Worm (Caenorhabditis elegans): Measurements from ENCODE around the gene F26G1.11.

Gene F26G1.11

DNA sequence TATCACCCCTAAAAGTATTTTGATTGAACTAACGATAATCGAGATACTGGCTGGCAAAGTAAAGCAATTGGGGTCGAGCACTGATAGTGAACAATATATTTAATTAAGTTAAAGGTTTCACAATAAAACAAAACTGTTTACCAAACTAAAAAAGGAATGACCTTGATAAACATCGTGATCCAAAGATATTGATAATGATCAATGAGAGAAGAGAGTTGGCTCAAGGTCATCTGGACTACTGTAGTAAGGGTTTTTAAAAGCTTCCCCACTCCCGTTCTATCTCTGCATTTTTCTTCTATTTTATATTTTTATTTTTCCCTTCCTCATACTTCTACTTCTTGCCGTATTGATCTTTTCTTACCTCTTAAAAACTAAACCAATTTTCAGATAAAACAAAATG, 27.4 kb upstream of the F26G1.11 start, which contains the start of gene F41C3.2:
F41C3.2 (plus strand) TSS at position 388 of the 400 bp plus-strand sequence.
- TF ChIP-seq egl-18 (GFP tag; IDR thresholded peaks at IDR 0.05) (no peak), C06A6.2 (GFP tag; conservative IDR thresholded peaks at IDR 0.05) (no peak), pha-4 (tag; optimal IDR thresholded peaks at IDR 0.05) (no peak), F10E7.11 (tag; optimal IDR thresholded peaks at IDR 0.05) (no peak), ztf-18 (tag; optimal IDR thresholded peaks at IDR 0.05) (no peak), ekl-4 (GFP tag; IDR thresholded peaks at IDR 0.05) (no peak), dpl-1 (GFP tag; optimal IDR thresholded peaks at IDR 0.05) (no peak), ztf-26 (tag; optimal IDR thresholded peaks at IDR 0.05) (no peak), F23B12.7 (tag; optimal IDR thresholded peaks at IDR 0.05; ENCODE audit: insufficient read depth) (no peak), somi-1 (GFP tag; optimal IDR thresholded peaks at IDR 0.05) (no peak)

ce11 chrII:4752257-4752728, 24.6 kb upstream of the F26G1.11 start, which contains the start of gene F41C3.1:
TSS of gene F41C3.1 (plus strand) at chrII:4752307.
- TF ChIP-seq ZK185.1 (tag; optimal IDR thresholded peaks at IDR 0.05; ENCODE audit: poor library complexity, severe bottlenecking), result no peak
- no peak for TF ChIP-seq lin-26 (GFP tag; IDR thresholded peaks at IDR 0.05)
- TF ChIP-seq ama-1 (optimal IDR thresholded peaks at IDR 0.05), result no peak
- no peak for TF ChIP-seq ama-1 (GFP tag; optimal IDR thresholded peaks at IDR 0.05)
- no peak for TF ChIP-seq F52B5.7 (tag; optimal IDR thresholded peaks at IDR 0.05)
- no peak for TF ChIP-seq C06A6.2 (GFP tag; conservative IDR thresholded peaks at IDR 0.05)
- TF ChIP-seq rec-8 (tag; optimal IDR thresholded peaks at IDR 0.05), result no peak
- TF ChIP-seq hmg-20 (GFP tag; IDR thresholded peaks at IDR 0.05), result no peak
- TF ChIP-seq nhr-90 (tag; optimal IDR thresholded peaks at IDR 0.05), result no peak
- TF ChIP-seq sdz-38 (tag; optimal IDR thresholded peaks at IDR 0.05), result no peak
- TF ChIP-seq T26A5.8 (tag; optimal IDR thresholded peaks at IDR 0.05), result no peak
- TF ChIP-seq D2030.7 (GFP tag; IDR thresholded peaks at IDR 0.05), result no peak
- no peak for TF ChIP-seq cebp-2 (GFP tag; IDR thresholded peaks at IDR 0.05)

ce11 chrII:4753133-4753532, 23.8 kb upstream of the F26G1.11 start, which contains the start of gene C27D9.1:
TSS of gene C27D9.1 (plus strand) at chrII:4753413.
- TF ChIP-seq efl-1 (GFP tag; optimal IDR thresholded peaks at IDR 0.05) (peak; percentile 54), F10E7.11 (tag; optimal IDR thresholded peaks at IDR 0.05) (no peak), madf-8 (GFP tag; conservative IDR thresholded peaks at IDR 0.05) (no peak; the same call in 1 of the 2 replicates), let-526 (GFP tag; IDR thresholded peaks at IDR 0.05) (no peak), madf-6 (GFP tag; IDR thresholded peaks at IDR 0.05) (peak; percentile 74), tbx-9 (tag; optimal IDR thresholded peaks at IDR 0.05; ENCODE audit: borderline replicate concordance) (no peak), F39B2.1 (GFP tag; IDR thresholded peaks at IDR 0.05) (no peak), nfya-2 (GFP tag; IDR thresholded peaks at IDR 0.05) (no peak), C17E4.6 (GFP tag; IDR thresholded peaks at IDR 0.05) (no peak), aptf-2 (GFP tag; conservative IDR thresholded peaks at IDR 0.05) (no peak), dpl-1 (GFP tag; optimal IDR thresholded peaks at IDR 0.05) (no peak), cebp-2 (GFP tag; IDR thresholded peaks at IDR 0.05) (no peak), ztf-22 (GFP tag; optimal IDR thresholded peaks at IDR 0.05) (no peak), attf-5 (GFP tag; optimal IDR thresholded peaks at IDR 0.05) (no peak), xnd-1 (tag; optimal IDR thresholded peaks at IDR 0.05) (peak; percentile 33), Y67H2A.10 (GFP tag; conservative IDR thresholded peaks at IDR 0.05) (no peak), attf-6 (GFP tag; IDR thresholded peaks at IDR 0.05) (no peak), Y95B8A.8 (GFP tag; IDR thresholded peaks at IDR 0.05) (no peak), nhr-179 (tag; optimal IDR thresholded peaks at IDR 0.05) (no peak), hlh-26 (GFP tag; conservative IDR thresholded peaks at IDR 0.05) (no peak), atf-7 (tag; optimal IDR thresholded peaks at IDR 0.05) (no peak), F52B5.7 (tag; optimal IDR thresholded peaks at IDR 0.05) (no peak), Y79H2A.3 (GFP tag; conservative IDR thresholded peaks at IDR 0.05) (no peak), madf-3 (GFP tag; IDR thresholded peaks at IDR 0.05) (no peak), F23B12.7 (tag; optimal IDR thresholded peaks at IDR 0.05; ENCODE audit: insufficient read depth) (no peak), lsl-1 (GFP tag; optimal IDR thresholded peaks at IDR 0.05) (peak; percentile 2), pbrm-1 (GFP tag; IDR thresholded peaks at IDR 0.05) (no peak)

All from whole organism, young adult.